Worm (Caenorhabditis elegans) whole organism, L4 larva: Measurements from ENCODE around the gene taf-2.

Experiments
- ama-1 ChIP-seq: fragments of 150-350 bp; optimal IDR thresholded peaks from 2 replicates; lab custom pipeline; 2014; ENCODE audit warnings: inconsistent platforms, mixed read lengths
- egl-27 ChIP-seq: sonication (generic microtip); optimal IDR thresholded peaks from 3 replicates; lab custom pipeline; 2017; ENCODE audit warnings: missing biosample characterization, missing genetic modification reagents, missing genetic modification characterization
- mdl-1 ChIP-seq, 2 experiments: fragments of 150-350 bp in 1 of 2; sonication (generic microtip) in 1 of 2; optimal IDR thresholded peaks; 2 replicates each; lab custom pipeline; 2014 to 2017; ENCODE audit warnings: missing biosample characterization in 2 of 2, missing genetic modification characterization in 2 of 2
- tag-97 ChIP-seq: fragments of 200-800 bp; sonication (Bioruptor generic); IDR thresholded peaks from 2 replicates; pipeline ENCODE4 v1.3.6; 2022; ENCODE audit warnings: missing genetic modification characterization, missing compliant biosample characterization

DNA sequence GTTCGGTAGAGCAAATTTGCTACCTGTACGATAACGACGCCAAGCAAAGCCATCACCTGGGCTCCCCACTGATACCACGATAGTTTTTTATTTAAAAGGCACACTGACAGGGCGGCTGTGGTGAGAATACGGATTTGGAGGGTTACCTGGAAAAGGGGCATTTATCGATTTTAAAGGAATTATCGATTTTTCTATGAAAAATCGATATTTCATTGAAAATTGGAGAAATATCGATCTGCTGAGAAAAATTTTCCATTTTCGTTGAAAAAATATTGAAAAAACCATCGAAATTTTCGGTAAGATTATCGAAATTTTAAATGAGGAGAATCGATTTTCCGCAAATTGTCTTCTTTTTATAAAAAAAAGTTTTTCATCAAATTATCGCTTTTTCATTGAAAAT lies 48.4 kb downstream of the taf-2 start:
- no peak for TF ChIP-seq mdl-1 (tag; optimal IDR thresholded peaks at IDR 0.05; lab: Kevin White, UChicago)
- no peak for TF ChIP-seq egl-27 (tag; lab: Kevin White, UChicago)
- no peak for TF ChIP-seq tag-97 (GFP tag; lab: Robert Waterston, UW)
- no peak for TF ChIP-seq ama-1 (lab: Kevin White, UChicago)
